Worm (Caenorhabditis elegans): Measurements from ENCODE around the gene H14E04.2.

ce11 chrIII:2424783-2425329, 48.9 kb downstream of the H14E04.2 start:
- TF ChIP-seq him-1 (tag; optimal IDR thresholded peaks at IDR 0.05) (no peak), dao-5 (tag; optimal IDR thresholded peaks at IDR 0.05) (no peak), W03F9.2 (tag; optimal IDR thresholded peaks at IDR 0.05) (no peak)

Measured in whole organism, L4/young adult.